Worm (Caenorhabditis elegans) whole organism, L3 larva: Measurements from ENCODE around the gene C38C3.6.
A peak's percentile ranks its signal among the peaks of the same experiment; 100 is the strongest.

ENCODE experiments used
- R02D3.7 ChIP-seq: fragments of 150-350 bp; optimal IDR thresholded peaks from 2 replicates; lab custom pipeline; 2014; ENCODE audit warnings: missing biosample characterization, missing genetic modification characterization
- ZK546.5 ChIP-seq: sonication (generic microtip); optimal IDR thresholded peaks from 2 replicates; lab custom pipeline; 2017; ENCODE audit warnings: missing biosample characterization, missing genetic modification characterization
- aly-2 ChIP-seq: fragments of 150-350 bp; optimal IDR thresholded peaks from 2 replicates; lab custom pipeline; 2014; ENCODE audit warnings: missing biosample characterization, missing genetic modification characterization
- ama-1 ChIP-seq: fragments of 150-350 bp; optimal IDR thresholded peaks from 2 replicates; lab custom pipeline; 2018
- ceh-16 ChIP-seq: sonication (generic microtip); optimal IDR thresholded peaks from 2 replicates; lab custom pipeline; 2017; ENCODE audit warnings: missing biosample characterization, missing genetic modification characterization
- ceh-28 ChIP-seq: fragments of 150-350 bp; optimal IDR thresholded peaks from 2 replicates; lab custom pipeline; 2014; ENCODE audit warnings: missing biosample characterization, missing genetic modification reagents, missing genetic modification characterization
- ceh-82 ChIP-seq: fragments of 150-350 bp; optimal IDR thresholded peaks from 2 replicates; lab custom pipeline; 2014; ENCODE audit warnings: missing biosample characterization, missing genetic modification characterization
- ceh-9 ChIP-seq: sonication (generic microtip); optimal IDR thresholded peaks from 2 replicates; lab custom pipeline; 2018; ENCODE audit warnings: missing biosample characterization, missing genetic modification characterization
- daf-12 ChIP-seq: fragments of 150-350 bp; optimal IDR thresholded peaks from 2 replicates; lab custom pipeline; 2014; ENCODE audit warnings: missing biosample characterization, missing genetic modification reagents, missing genetic modification characterization
- egl-27 ChIP-seq: sonication (generic microtip); optimal IDR thresholded peaks from 4 replicates; lab custom pipeline; 2017; ENCODE audit warnings: missing biosample characterization, missing genetic modification reagents, missing genetic modification characterization
- egl-5 ChIP-seq: fragments of 150-350 bp; optimal IDR thresholded peaks from 2 replicates; lab custom pipeline; 2017; ENCODE audit warnings: missing biosample characterization, missing genetic modification reagents, missing genetic modification characterization, inconsistent platforms
- elt-1 ChIP-seq: fragments of 150-350 bp; optimal IDR thresholded peaks from 2 replicates; lab custom pipeline; 2014; ENCODE audit warnings: missing biosample characterization, missing genetic modification characterization
- elt-2 ChIP-seq: sonication (generic microtip); optimal IDR thresholded peaks from 2 replicates; lab custom pipeline; 2016; ENCODE audit warnings: missing genetic modification reagents, mild to moderate bottlenecking, missing genetic modification characterization, missing compliant biosample characterization
- elt-3 ChIP-seq, 3 experiments: fragments of 150-350 bp in 1 of 3; sonication (generic microtip) in 2 of 3; optimal IDR thresholded peaks; 2 replicates in 2 of 3; 4 replicates in 1 of 3; lab custom pipeline; 2014 to 2017; ENCODE audit warnings: missing biosample characterization in 3 of 3, missing genetic modification characterization in 3 of 3
- eor-1 ChIP-seq, 2 experiments: fragments of 150-350 bp; optimal IDR thresholded peaks; 2 replicates each; lab custom pipeline; 2014 to 2018; ENCODE audit warnings: missing biosample characterization in 2 of 2, missing genetic modification characterization in 2 of 2
- fkh-10 ChIP-seq: sonication (generic microtip); optimal IDR thresholded peaks from 2 replicates; lab custom pipeline; 2017; ENCODE audit warnings: missing biosample characterization, missing genetic modification reagents, missing genetic modification characterization
- fkh-2 ChIP-seq: fragments of 150-350 bp; optimal IDR thresholded peaks from 2 replicates; lab custom pipeline; 2014; ENCODE audit warnings: missing biosample characterization, missing genetic modification reagents, missing genetic modification characterization
- fos-1 ChIP-seq: fragments of 150-350 bp; optimal IDR thresholded peaks from 2 replicates; lab custom pipeline; 2014; ENCODE audit warnings: missing biosample characterization, missing genetic modification characterization
- hmg-11 ChIP-seq: sonication (generic microtip); optimal IDR thresholded peaks from 2 replicates; lab custom pipeline; 2016; ENCODE audit warnings: missing genetic modification characterization, missing compliant biosample characterization
- jun-1 ChIP-seq: fragments of 150-350 bp; optimal IDR thresholded peaks from 2 replicates; lab custom pipeline; 2014; ENCODE audit warnings: missing biosample characterization, missing genetic modification reagents, missing genetic modification characterization
- lin-15B ChIP-seq: fragments of 150-350 bp; optimal IDR thresholded peaks from 2 replicates; lab custom pipeline; 2014; ENCODE audit warnings: missing biosample characterization, missing genetic modification characterization
- lin-39 ChIP-seq: fragments of 150-350 bp; optimal IDR thresholded peaks from 2 replicates; lab custom pipeline; 2018; ENCODE audit warnings: missing biosample characterization, missing genetic modification reagents, missing genetic modification characterization
- lsy-12 ChIP-seq: sonication (generic microtip); optimal IDR thresholded peaks from 2 replicates; lab custom pipeline; 2016; ENCODE audit warnings: mild to moderate bottlenecking, missing genetic modification characterization, missing compliant biosample characterization
- mdl-1 ChIP-seq: fragments of 150-350 bp; optimal IDR thresholded peaks from 2 replicates; lab custom pipeline; 2014; ENCODE audit warnings: missing biosample characterization, missing genetic modification characterization
- mml-1 ChIP-seq: fragments of 150-350 bp; sonication (generic microtip); optimal IDR thresholded peaks from 3 replicates; lab custom pipeline; 2014; ENCODE audit warnings: missing biosample characterization, missing genetic modification characterization
- nfya-1 ChIP-seq: sonication (generic microtip); optimal IDR thresholded peaks from 2 replicates; lab custom pipeline; 2017; ENCODE audit warnings: missing genetic modification characterization, mild to moderate bottlenecking, missing compliant biosample characterization, antibody characterized with exemption, moderate library complexity; ENCODE audit not compliant: insufficient read depth
- nhr-11 ChIP-seq: fragments of 150-350 bp; optimal IDR thresholded peaks from 2 replicates; lab custom pipeline; 2014; ENCODE audit warnings: missing biosample characterization, missing genetic modification characterization
- nhr-12 ChIP-seq: fragments of 150-350 bp; optimal IDR thresholded peaks from 2 replicates; lab custom pipeline; 2014; ENCODE audit warnings: missing biosample characterization, missing genetic modification characterization
- nhr-23 ChIP-seq: fragments of 150-350 bp; optimal IDR thresholded peaks from 2 replicates; lab custom pipeline; 2014; ENCODE audit warnings: missing biosample characterization, missing genetic modification reagents, missing genetic modification characterization
- nhr-237 ChIP-seq: fragments of 150-350 bp; optimal IDR thresholded peaks from 2 replicates; lab custom pipeline; 2014; ENCODE audit warnings: missing biosample characterization, missing genetic modification characterization
- nhr-25 ChIP-seq: sonication (generic microtip); optimal IDR thresholded peaks from 2 replicates; lab custom pipeline; 2017; ENCODE audit warnings: missing biosample characterization, missing genetic modification characterization
- nhr-28 ChIP-seq: fragments of 150-350 bp; optimal IDR thresholded peaks from 2 replicates; lab custom pipeline; 2014; ENCODE audit warnings: missing biosample characterization, missing genetic modification characterization
- nhr-43 ChIP-seq: sonication (generic microtip); optimal IDR thresholded peaks from 2 replicates; lab custom pipeline; 2016; ENCODE audit warnings: mild to moderate bottlenecking, missing genetic modification characterization, missing compliant biosample characterization; ENCODE audit not compliant: poor library complexity, severe bottlenecking
- nhr-67 ChIP-seq: fragments of 150-350 bp; optimal IDR thresholded peaks from 2 replicates; lab custom pipeline; 2014; ENCODE audit warnings: missing biosample characterization, missing genetic modification characterization
- nhr-76 ChIP-seq: fragments of 150-350 bp; sonication (generic microtip); optimal IDR thresholded peaks from 5 replicates; lab custom pipeline; 2014; ENCODE audit warnings: missing biosample characterization, missing genetic modification characterization
- nhr-77 ChIP-seq: fragments of 150-350 bp; optimal IDR thresholded peaks from 2 replicates; lab custom pipeline; 2014; ENCODE audit warnings: missing biosample characterization, missing genetic modification characterization
- pha-4 ChIP-seq: fragments of 150-350 bp; optimal IDR thresholded peaks from 2 replicates; lab custom pipeline; 2014; ENCODE audit warnings: missing biosample characterization, missing genetic modification reagents, missing genetic modification characterization
- pqm-1 ChIP-seq: fragments of 150-350 bp; optimal IDR thresholded peaks from 2 replicates; lab custom pipeline; 2017; ENCODE audit warnings: missing biosample characterization, missing genetic modification characterization, inconsistent platforms
- sea-2 ChIP-seq: fragments of 150-350 bp; sonication (generic microtip); optimal IDR thresholded peaks from 4 replicates; lab custom pipeline; 2014; ENCODE audit warnings: missing biosample characterization, missing genetic modification reagents, missing genetic modification characterization
- skn-1 ChIP-seq: fragments of 150-350 bp; optimal IDR thresholded peaks from 2 replicates; lab custom pipeline; 2014; ENCODE audit warnings: missing biosample characterization, missing genetic modification characterization
- snpc-4 ChIP-seq: fragments of 150-350 bp; optimal IDR thresholded peaks from 2 replicates; lab custom pipeline; 2014; ENCODE audit warnings: missing biosample characterization, missing genetic modification characterization
- tbx-2 ChIP-seq: sonication (generic microtip); optimal IDR thresholded peaks from 2 replicates; lab custom pipeline; 2016; ENCODE audit warnings: mild to moderate bottlenecking, missing genetic modification characterization, missing compliant biosample characterization
- unc-39 ChIP-seq: sonication (generic microtip); optimal IDR thresholded peaks from 4 replicates; lab custom pipeline; 2017; ENCODE audit warnings: missing biosample characterization, missing genetic modification characterization
- unc-62 ChIP-seq: fragments of 150-350 bp; sonication (generic microtip); optimal IDR thresholded peaks from 4 replicates; lab custom pipeline; 2014; ENCODE audit warnings: missing biosample characterization, missing genetic modification reagents, missing genetic modification characterization
- zag-1 ChIP-seq: fragments of 150-350 bp; optimal IDR thresholded peaks from 2 replicates; lab custom pipeline; 2014; ENCODE audit warnings: missing biosample characterization, missing genetic modification characterization
- ztf-11 ChIP-seq: fragments of 150-350 bp; optimal IDR thresholded peaks from 2 replicates; lab custom pipeline; 2014; ENCODE audit warnings: missing biosample characterization, missing genetic modification characterization
- ztf-4 ChIP-seq: fragments of 150-350 bp; optimal IDR thresholded peaks from 2 replicates; lab custom pipeline; 2014; ENCODE audit warnings: missing biosample characterization, missing genetic modification characterization

The C38C3.6 gene

ce11 chrV:1480841-1481240 is 10.6 kb downstream of the C38C3.6 start:
- TF ChIP-seq ceh-16, result no peak
- peak; percentile 73 for TF ChIP-seq egl-5

ce11 chrV:1476841-1477240 is 14.6 kb downstream of the C38C3.6 start:
- no peak for TF ChIP-seq unc-39 (tag; lab: Kevin White, UChicago)
- no peak for TF ChIP-seq nhr-43 (tag; lab: Kevin White, UChicago)

ce11 chrV:1476284-1476792 is 15.1 kb downstream of the C38C3.6 start:
- TF ChIP-seq nhr-237 (tag; lab: Kevin White, UChicago) (no peak), nhr-43 (tag; lab: Kevin White, UChicago) (peak; percentile 22)

- TF ChIP-seq nhr-67 (no peak), ceh-82 (tag; lab: Kevin White, UChicago) (no peak), lsy-12 (tag; lab: Kevin White, UChicago) (peak; percentile 54), lin-39 (tag; lab: Kevin White, UChicago) (peak; percentile 24), nhr-76 (tag; lab: Kevin White, UChicago) (no peak), tbx-2 (tag; lab: Kevin White, UChicago) (no peak), ama-1 (peak; percentile 60), mdl-1 (tag; lab: Kevin White, UChicago) (no peak), nhr-43 (tag; lab: Kevin White, UChicago) (peak; percentile 9), unc-39 (tag; lab: Kevin White, UChicago) (no peak), ZK546.5 (tag; lab: Kevin White, UChicago) (no peak), daf-12 (tag; lab: Kevin White, UChicago) (no peak), nhr-28 (tag; lab: Kevin White, UChicago) (no peak), fos-1 (tag; lab: Kevin White, UChicago) (no peak), unc-62 (GFP tag; lab: Kevin White, UChicago) (peak; percentile 47), nhr-11 (no peak), pha-4 (tag; lab: Kevin White, UChicago) (peak; percentile 75), fkh-10 (peak; percentile 21), nhr-25 (no peak), nhr-77 (tag; lab: Kevin White, UChicago) (no peak), elt-1 (peak; percentile 10), nhr-12 (tag; lab: Kevin White, UChicago) (no peak), jun-1 (tag; lab: Kevin White, UChicago) (no peak), aly-2 (tag; lab: Kevin White, UChicago) (no peak), nfya-1 (tag; lab: Kevin White, UChicago) (peak; percentile 89), mml-1 (tag; lab: Kevin White, UChicago) (no peak), elt-2 (tag; lab: Kevin White, UChicago) (peak; percentile 57), ceh-9 (tag; lab: Kevin White, UChicago) (no peak), R02D3.7 (tag; lab: Kevin White, UChicago) (no peak), hmg-11 (tag; lab: Kevin White, UChicago) (peak; percentile 92), pqm-1 (tag; lab: Kevin White, UChicago) (no peak), ceh-16 (no peak), fkh-2 (tag; lab: Kevin White, UChicago) (no peak), ztf-11 (tag; lab: Kevin White, UChicago) (no peak), snpc-4 (tag; lab: Kevin White, UChicago) (peak; percentile 8), ztf-4 (tag; lab: Kevin White, UChicago) (no peak), egl-27 (no peak), nhr-23 (no peak), skn-1 (no peak), egl-5 (peak; percentile 17), elt-3 (tag; optimal IDR thresholded peaks at IDR 0.05; lab: Kevin White, UChicago) (no peak), eor-1 (tag; optimal IDR thresholded peaks at IDR 0.05; lab: Kevin White, UChicago) (no peak), lin-15B (peak; percentile 43), nhr-237 (tag; lab: Kevin White, UChicago) (no peak), zag-1 (tag; lab: Kevin White, UChicago) (no peak), ceh-28 (tag; lab: Kevin White, UChicago) (no peak), sea-2 (GFP tag; lab: Kevin White, UChicago) (no peak)
Observed at ce11 chrV:1474486-1475125, 16.8 kb downstream of the C38C3.6 start, which contains the start of the genes F53E2.2 and unc-60. Gene F53E2.2, plus strand, starts transcription at chrV:1475086. Gene unc-60, plus strand, starts transcription at chrV:1475086.
